Worm (Caenorhabditis elegans) whole organism, L2 larva: ENCODE data around the gene suex-1.
A peak's percentile ranks its signal among the peaks of the same experiment; 100 is the strongest.

Experiments
- C34F6.9 ChIP-seq: fragments of 150-350 bp; optimal IDR thresholded peaks from 2 replicates; lab custom pipeline; 2014; ENCODE audit warnings: missing biosample characterization, missing genetic modification characterization
- R02D3.7 ChIP-seq: fragments of 150-350 bp; optimal IDR thresholded peaks from 2 replicates; lab custom pipeline; 2014; ENCODE audit warnings: missing biosample characterization, missing genetic modification characterization
- Y55F3AM.14 ChIP-seq: fragments of 200-800 bp; sonication (Bioruptor generic); optimal IDR thresholded peaks from 2 replicates; lab custom pipeline; 2018; ENCODE audit warnings: mild to moderate bottlenecking, missing genetic modification characterization, missing compliant biosample characterization
- ZK546.5 ChIP-seq: sonication (generic microtip); optimal IDR thresholded peaks from 2 replicates; lab custom pipeline; 2017; ENCODE audit warnings: missing biosample characterization, missing genetic modification characterization
- alr-1 ChIP-seq: fragments of 150-350 bp; optimal IDR thresholded peaks from 2 replicates; lab custom pipeline; 2014; ENCODE audit warnings: missing biosample characterization, missing genetic modification characterization
- aly-2 ChIP-seq: fragments of 150-350 bp; optimal IDR thresholded peaks from 2 replicates; lab custom pipeline; 2014; ENCODE audit warnings: missing biosample characterization, missing genetic modification characterization
- ama-1 ChIP-seq: fragments of 150-350 bp; optimal IDR thresholded peaks from 2 replicates; lab custom pipeline; 2018; ENCODE audit warnings: inconsistent platforms
- blmp-1 ChIP-seq: sonication (generic microtip); optimal IDR thresholded peaks from 2 replicates; lab custom pipeline; 2017; ENCODE audit warnings: missing genetic modification characterization, mild to moderate bottlenecking, missing compliant biosample characterization, antibody characterized with exemption, moderate library complexity; ENCODE audit not compliant: insufficient read depth
- ceh-16 ChIP-seq: fragments of 150-350 bp; optimal IDR thresholded peaks from 2 replicates; lab custom pipeline; 2014; ENCODE audit warnings: missing biosample characterization, missing genetic modification characterization
- ceh-82 ChIP-seq: fragments of 150-350 bp; optimal IDR thresholded peaks from 2 replicates; lab custom pipeline; 2014; ENCODE audit warnings: missing biosample characterization, missing genetic modification characterization
- dmd-4 ChIP-seq: sonication (generic microtip); optimal IDR thresholded peaks from 2 replicates; lab custom pipeline; 2017; ENCODE audit warnings: missing biosample characterization, missing genetic modification characterization
- egl-27 ChIP-seq: sonication (generic microtip); optimal IDR thresholded peaks from 3 replicates; lab custom pipeline; 2017; ENCODE audit warnings: missing biosample characterization, missing genetic modification reagents, missing genetic modification characterization
- fos-1 ChIP-seq: fragments of 150-350 bp; optimal IDR thresholded peaks from 2 replicates; lab custom pipeline; 2014; ENCODE audit warnings: missing biosample characterization, missing genetic modification characterization
- lin-13 ChIP-seq: fragments of 150-350 bp; optimal IDR thresholded peaks from 2 replicates; lab custom pipeline; 2014; ENCODE audit warnings: missing biosample characterization, missing genetic modification reagents, missing genetic modification characterization
- lin-39 ChIP-seq: fragments of 150-350 bp; optimal IDR thresholded peaks from 2 replicates; lab custom pipeline; 2014; ENCODE audit warnings: missing biosample characterization, missing genetic modification reagents, missing genetic modification characterization
- lsy-2 ChIP-seq, 2 experiments: fragments of 150-350 bp in 1 of 2; sonication (generic microtip) in 1 of 2; optimal IDR thresholded peaks; 2 replicates each; lab custom pipeline; 2014 to 2017; ENCODE audit warnings: missing biosample characterization in 2 of 2, missing genetic modification characterization in 2 of 2
- nhr-10 ChIP-seq: sonication (generic microtip); optimal IDR thresholded peaks from 2 replicates; lab custom pipeline; 2017; ENCODE audit warnings: missing biosample characterization, missing genetic modification characterization
- nhr-11 ChIP-seq: fragments of 150-350 bp; optimal IDR thresholded peaks from 2 replicates; lab custom pipeline; 2014; ENCODE audit warnings: missing biosample characterization, missing genetic modification characterization
- nhr-12 ChIP-seq: fragments of 150-350 bp; optimal IDR thresholded peaks from 2 replicates; lab custom pipeline; 2014; ENCODE audit warnings: missing biosample characterization, missing genetic modification characterization
- nhr-129 ChIP-seq: fragments of 150-350 bp; optimal IDR thresholded peaks from 2 replicates; lab custom pipeline; 2014; ENCODE audit warnings: missing biosample characterization, missing genetic modification characterization
- nhr-23 ChIP-seq: fragments of 150-350 bp; optimal IDR thresholded peaks from 2 replicates; lab custom pipeline; 2014; ENCODE audit warnings: missing biosample characterization, missing genetic modification reagents, missing genetic modification characterization
- nhr-25 ChIP-seq: fragments of 150-350 bp; sonication (generic microtip); optimal IDR thresholded peaks from 3 replicates; lab custom pipeline; 2014; ENCODE audit warnings: missing biosample characterization, missing genetic modification characterization
- sem-4 ChIP-seq: fragments of 150-350 bp; optimal IDR thresholded peaks from 2 replicates; lab custom pipeline; 2014; ENCODE audit warnings: missing biosample characterization, missing genetic modification reagents, missing genetic modification characterization
- sma-3 ChIP-seq: sonication (generic microtip); optimal IDR thresholded peaks from 2 replicates; lab custom pipeline; 2016; ENCODE audit warnings: missing genetic modification reagents, missing genetic modification characterization, missing compliant biosample characterization
- sma-9 ChIP-seq, 2 experiments: fragments of 150-350 bp in 1 of 2; sonication (generic microtip) in 1 of 2; optimal IDR thresholded peaks; 2 replicates each; lab custom pipeline; 2014 to 2016; ENCODE audit warnings: missing genetic modification characterization in 2 of 2, mild to moderate bottlenecking in 1 of 2, missing biosample characterization in 1 of 2, missing compliant biosample characterization in 1 of 2, missing genetic modification reagents in 1 of 2, moderate library complexity in 1 of 2
- unc-39 ChIP-seq: fragments of 150-350 bp; optimal IDR thresholded peaks from 2 replicates; lab custom pipeline; 2014; ENCODE audit warnings: missing biosample characterization, missing genetic modification characterization
- unc-62 ChIP-seq: fragments of 150-350 bp; optimal IDR thresholded peaks from 2 replicates; lab custom pipeline; 2014; ENCODE audit warnings: missing biosample characterization, missing genetic modification reagents, missing genetic modification characterization
- ztf-1 ChIP-seq: fragments of 200-800 bp; sonication (Bioruptor generic); conservative IDR thresholded peaks from 2 replicates; pipeline ENCODE4 v1.3.6; 2022; ENCODE audit warnings: missing genetic modification characterization, missing compliant biosample characterization
- ztf-11 ChIP-seq: sonication (generic microtip); optimal IDR thresholded peaks from 2 replicates; lab custom pipeline; 2017; ENCODE audit warnings: missing biosample characterization, missing genetic modification characterization

The suex-1 gene

ce11 chrII:5459534-5459933 lies 38.5 kb downstream of the suex-1 start:
- no peak for TF ChIP-seq ztf-1 (GFP tag; lab: Robert Waterston, UW)
- TF ChIP-seq lin-13 (GFP tag; lab: Kevin White, UChicago) = no peak
- TF ChIP-seq nhr-11 (tag; lab: Kevin White, UChicago) = no peak
- peak; percentile 60 for TF ChIP-seq blmp-1 (tag; lab: Kevin White, UChicago)
- TF ChIP-seq R02D3.7 (tag; lab: Kevin White, UChicago) = no peak
- no peak for TF ChIP-seq dmd-4
- TF ChIP-seq fos-1 (tag; lab: Kevin White, UChicago) = peak; percentile 43
- no peak for TF ChIP-seq ztf-11 (tag; lab: Kevin White, UChicago)
- TF ChIP-seq sma-3 (GFP tag; lab: Kevin White, UChicago) = peak; percentile 68
- peak; percentile 9 for TF ChIP-seq sma-9 (GFP tag; optimal IDR thresholded peaks at IDR 0.05; lab: Kevin White, UChicago)
- TF ChIP-seq sma-9 (tag; optimal IDR thresholded peaks at IDR 0.05; lab: Kevin White, UChicago) = no peak
- no peak for TF ChIP-seq nhr-129 (tag; lab: Kevin White, UChicago)

ce11 chrII:5458683-5459410 lies 39.2 kb downstream of the suex-1 start:
- no peak for TF ChIP-seq egl-27 (tag; lab: Kevin White, UChicago)
- no peak for TF ChIP-seq ZK546.5 (tag; lab: Kevin White, UChicago)
- TF ChIP-seq lin-39 (tag; lab: Kevin White, UChicago) = no peak
- no peak for TF ChIP-seq C34F6.9 (tag; lab: Kevin White, UChicago)
- peak; percentile 34 for TF ChIP-seq fos-1 (tag; lab: Kevin White, UChicago)
- TF ChIP-seq blmp-1 (tag; lab: Kevin White, UChicago) = peak; percentile 54
- TF ChIP-seq nhr-23 (tag; lab: Kevin White, UChicago) = no peak
- TF ChIP-seq ceh-82 (tag; lab: Kevin White, UChicago) = no peak
- TF ChIP-seq nhr-25 (tag; lab: Kevin White, UChicago) = no peak
- TF ChIP-seq unc-62 = no peak
- no peak for TF ChIP-seq nhr-12 (tag; lab: Kevin White, UChicago)

ce11 chrII:5455650-5456355 lies 42.3 kb downstream of the suex-1 start, which contains the start of gene daz-1:
TSS of gene daz-1 (plus strand) at chrII:5456305.
- TF ChIP-seq sma-9 (GFP tag; optimal IDR thresholded peaks at IDR 0.05; lab: Kevin White, UChicago) (no peak), sma-9 (tag; optimal IDR thresholded peaks at IDR 0.05; lab: Kevin White, UChicago) (no peak), unc-62 (no peak), ama-1 (lab: Kevin White, UChicago) (no peak), C34F6.9 (tag; lab: Kevin White, UChicago) (no peak), ceh-16 (tag; lab: Kevin White, UChicago) (no peak), ceh-82 (tag; lab: Kevin White, UChicago) (no peak), sem-4 (tag; lab: Kevin White, UChicago) (no peak), nhr-25 (tag; lab: Kevin White, UChicago) (no peak), aly-2 (tag; lab: Kevin White, UChicago) (no peak), alr-1 (no peak), nhr-11 (tag; lab: Kevin White, UChicago) (no peak), ZK546.5 (tag; lab: Kevin White, UChicago) (no peak), nhr-12 (tag; lab: Kevin White, UChicago) (no peak), nhr-23 (tag; lab: Kevin White, UChicago) (no peak), nhr-10 (no peak), ztf-1 (GFP tag; lab: Robert Waterston, UW) (no peak), unc-39 (tag; lab: Kevin White, UChicago) (no peak)

ce11 chrII:5453547-5453946 lies 44.5 kb downstream of the suex-1 start, which contains the start of gene dhs-5:
TSS of gene dhs-5 (plus strand) at chrII:5453847.
- no peak for TF ChIP-seq unc-39 (tag; lab: Kevin White, UChicago)
- no peak for TF ChIP-seq nhr-25 (tag; lab: Kevin White, UChicago)
- no peak for TF ChIP-seq nhr-129 (tag; lab: Kevin White, UChicago)
- no peak for TF ChIP-seq lsy-2 (tag; optimal IDR thresholded peaks at IDR 0.05; lab: Kevin White, UChicago)
- no peak for TF ChIP-seq unc-62
- no peak for TF ChIP-seq R02D3.7 (tag; lab: Kevin White, UChicago)
- no peak for TF ChIP-seq Y55F3AM.14 (GFP tag; lab: Kevin White, UChicago)
- no peak for TF ChIP-seq ceh-16 (tag; lab: Kevin White, UChicago)
- no peak for TF ChIP-seq nhr-12 (tag; lab: Kevin White, UChicago)
- no peak for TF ChIP-seq aly-2 (tag; lab: Kevin White, UChicago)
